Fruit fly (Drosophila melanogaster) whole organism, pupa: Measurements from ENCODE around the gene CG2975.

Experiments
- CG10348 ChIP-seq: fragments of 200-800 bp; sonication (Bioruptor generic); IDR thresholded peaks from 2 replicates; pipeline ENCODE4 v1.3.6; 2022; ENCODE audit warnings: missing biosample characterization, missing genetic modification characterization
- CG12605 ChIP-seq: fragments of 200-800 bp; sonication (Bioruptor generic); IDR thresholded peaks from 2 replicates; pipeline ENCODE4 v1.3.6; 2022; ENCODE audit warnings: missing biosample characterization, missing genetic modification characterization
- CG13204 ChIP-seq: fragments of 200-800 bp; sonication (Bioruptor generic); optimal IDR thresholded peaks from 2 replicates; lab custom pipeline; 2018; ENCODE audit warnings: missing biosample characterization, mild to moderate bottlenecking, missing genetic modification characterization, moderate library complexity
- CG14655 ChIP-seq: fragments of 200-800 bp; sonication (Bioruptor generic); optimal IDR thresholded peaks from 3 replicates; lab custom pipeline; 2017; ENCODE audit warnings: mild to moderate bottlenecking, missing biosample characterization, missing genetic modification reagents, missing genetic modification characterization
- CG15710 ChIP-seq: fragments of 200-800 bp; sonication (Bioruptor generic); optimal IDR thresholded peaks from 2 replicates; lab custom pipeline; 2018; ENCODE audit warnings: missing biosample characterization, mild to moderate bottlenecking, missing genetic modification characterization, moderate library complexity
- CG17806 ChIP-seq: fragments of 200-800 bp; sonication (Bioruptor generic); optimal IDR thresholded peaks from 2 replicates; lab custom pipeline; 2018; ENCODE audit warnings: missing biosample characterization, mild to moderate bottlenecking, missing genetic modification characterization, moderate library complexity
- CG32121 ChIP-seq: fragments of 200-800 bp; sonication (Bioruptor generic); IDR thresholded peaks from 2 replicates; pipeline ENCODE4 v1.3.6; 2022; ENCODE audit warnings: missing biosample characterization, missing genetic modification characterization
- CG34367 ChIP-seq: fragments of 200-800 bp; sonication (Bioruptor generic); optimal IDR thresholded peaks from 2 replicates; lab custom pipeline; 2018; ENCODE audit warnings: missing biosample characterization, mild to moderate bottlenecking, missing genetic modification characterization
- CG4496 ChIP-seq: fragments of 200-800 bp; sonication (Bioruptor generic); IDR thresholded peaks from 3 replicates; pipeline ENCODE4 v1.3.6; 2022; ENCODE audit warnings: missing biosample characterization, missing genetic modification characterization
- CG8159 ChIP-seq: fragments of 200-800 bp; sonication (Bioruptor generic); optimal IDR thresholded peaks from 3 replicates; lab custom pipeline; 2018; ENCODE audit warnings: missing biosample characterization, mild to moderate bottlenecking, missing genetic modification characterization, moderate library complexity
- CG8301 ChIP-seq: fragments of 200-800 bp; sonication (Bioruptor generic); optimal IDR thresholded peaks from 2 replicates; lab custom pipeline; 2018; ENCODE audit warnings: missing biosample characterization, mild to moderate bottlenecking, missing genetic modification characterization
- CG9948 ChIP-seq: fragments of 200-800 bp; sonication (Bioruptor generic); optimal IDR thresholded peaks from 2 replicates; lab custom pipeline; 2018; ENCODE audit warnings: missing biosample characterization, mild to moderate bottlenecking, missing genetic modification characterization, moderate library complexity
- D1 ChIP-seq: fragments of 200-800 bp; sonication (Bioruptor generic); optimal IDR thresholded peaks from 2 replicates; lab custom pipeline; 2018; ENCODE audit warnings: missing biosample characterization, mild to moderate bottlenecking, missing genetic modification characterization, moderate library complexity
- EcR ChIP-seq: fragments of 200-800 bp; sonication (Bioruptor generic); optimal IDR thresholded peaks from 3 replicates; lab custom pipeline; 2019; ENCODE audit warnings: missing biosample characterization, missing genetic modification characterization, mild to moderate bottlenecking, moderate library complexity, missing genetic modification reagents
- Ets98B ChIP-seq: fragments of 200-800 bp; sonication (Bioruptor generic); IDR thresholded peaks from 2 replicates; pipeline ENCODE4 v1.3.6; 2022; ENCODE audit warnings: missing biosample characterization, missing genetic modification characterization
- Pif1A ChIP-seq: fragments of 200-800 bp; sonication (Bioruptor generic); optimal IDR thresholded peaks from 3 replicates; lab custom pipeline; 2016; ENCODE audit warnings: missing biosample characterization, missing genetic modification characterization
- Pif1B ChIP-seq: fragments of 200-800 bp; sonication (Bioruptor generic); optimal IDR thresholded peaks from 3 replicates; lab custom pipeline; 2016; ENCODE audit warnings: missing biosample characterization, missing genetic modification characterization
- Snoo ChIP-seq: fragments of 200-800 bp; sonication (Bioruptor generic); optimal IDR thresholded peaks from 3 replicates; lab custom pipeline; 2017; ENCODE audit warnings: missing biosample characterization, mild to moderate bottlenecking, missing genetic modification characterization, inconsistent platforms
- fd96Ca ChIP-seq: fragments of 200-800 bp; sonication (Bioruptor generic); IDR thresholded peaks from 3 replicates; pipeline ENCODE4 v1.3.6; 2022; ENCODE audit warnings: missing biosample characterization, missing genetic modification characterization
- gl ChIP-seq: fragments of 200-800 bp; sonication (Bioruptor generic); optimal IDR thresholded peaks from 2 replicates; lab custom pipeline; 2018; ENCODE audit warnings: missing biosample characterization, mild to moderate bottlenecking, missing genetic modification characterization
- rn ChIP-seq: fragments of 200-800 bp; sonication (Bioruptor generic); IDR thresholded peaks from 2 replicates; pipeline ENCODE4 v1.3.6; 2022; ENCODE audit warnings: missing biosample characterization, missing genetic modification characterization

CG2975 gene

DNA sequence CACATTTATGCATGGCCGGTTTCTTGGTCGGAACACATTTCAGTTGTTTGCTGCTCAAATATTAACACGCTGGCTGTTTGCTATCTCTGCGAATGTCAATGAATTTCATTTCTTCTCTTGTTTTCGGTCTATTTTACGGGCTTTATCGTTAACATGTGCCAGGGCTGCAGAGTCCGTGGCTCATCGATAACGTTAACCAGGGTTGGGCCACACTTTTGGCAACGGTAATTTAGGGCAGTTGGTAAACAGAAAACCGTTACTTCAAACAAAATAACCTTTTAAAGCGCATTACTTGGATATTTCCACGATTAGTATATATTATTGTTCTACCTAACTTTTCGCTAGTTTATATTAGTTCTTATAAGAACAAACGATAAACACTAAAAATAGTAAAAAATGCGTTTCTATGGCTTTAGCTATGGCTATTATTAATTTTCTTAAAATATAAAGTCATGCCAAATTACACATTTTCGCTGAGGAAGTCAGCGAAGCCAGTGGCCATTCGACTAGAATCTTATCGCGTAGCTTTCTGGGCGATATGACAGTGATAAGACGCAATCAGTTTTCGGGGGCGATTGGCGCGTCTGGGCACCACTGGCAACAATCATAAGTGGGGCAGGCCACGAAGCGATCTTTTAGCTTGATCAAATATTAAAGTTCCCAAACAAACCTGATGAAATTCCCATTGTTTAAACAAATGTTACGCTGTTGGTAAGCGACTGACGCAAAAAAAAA, 43.2 kb downstream of the CG2975 start:
- TF ChIP-seq CG12605 (GFP tag; lab: Robert Waterston, UW) (no peak), CG34367 (no peak), CG4496 (GFP tag; lab: Robert Waterston, UW) (no peak), Pif1A (GFP tag; lab: Kevin White, UChicago) (peak; percentile 12), CG32121 (GFP tag; lab: Robert Waterston, UW) (peak; percentile 20; the same call in 1 of the 2 replicates), Snoo (tag; lab: Kevin White, UChicago) (peak; percentile 28), CG15710 (no peak), gl (tag; lab: Kevin White, UChicago) (no peak), Ets98B (no peak), EcR (GFP tag; lab: Kevin White, UChicago) (no peak), CG17806 (tag; lab: Kevin White, UChicago) (no peak), CG14655 (GFP tag; lab: Kevin White, UChicago) (no peak), CG9948 (no peak)

DNA sequence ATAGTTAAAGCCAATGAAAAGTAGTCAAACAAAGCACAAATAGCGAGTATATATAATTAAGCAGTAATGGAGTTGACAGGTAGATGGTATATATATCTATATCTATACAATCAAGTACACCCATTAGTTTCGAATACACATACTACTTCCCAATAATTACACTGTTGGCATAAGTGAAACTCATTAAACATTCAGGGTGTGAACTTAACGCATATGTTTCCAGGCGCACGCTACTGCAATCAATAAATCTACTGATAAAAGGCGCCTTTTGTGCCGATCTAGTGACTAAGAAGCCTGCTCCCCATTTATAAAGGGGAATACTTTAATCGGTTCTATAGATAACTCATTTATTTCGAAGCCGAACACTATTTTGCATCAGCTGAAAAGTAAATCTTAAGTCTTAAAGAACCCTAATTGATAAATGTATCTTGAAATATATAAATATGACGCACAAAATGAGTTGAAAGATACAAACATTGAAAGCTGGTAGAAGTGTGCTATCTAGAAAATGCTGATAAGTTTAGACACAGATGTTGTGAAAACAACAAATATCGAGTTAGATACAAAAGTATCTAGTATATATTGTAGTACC, 43.9 kb downstream of the CG2975 start:
- TF ChIP-seq CG10348 (GFP tag; lab: Robert Waterston, UW) (no peak), Ets98B (no peak), CG34367 (no peak), rn (no peak), CG14655 (GFP tag; lab: Kevin White, UChicago) (no peak), CG32121 (GFP tag; lab: Robert Waterston, UW) (no peak), CG4496 (GFP tag; lab: Robert Waterston, UW) (no peak), EcR (GFP tag; lab: Kevin White, UChicago) (no peak), Pif1A (GFP tag; lab: Kevin White, UChicago) (no peak)

DNA sequence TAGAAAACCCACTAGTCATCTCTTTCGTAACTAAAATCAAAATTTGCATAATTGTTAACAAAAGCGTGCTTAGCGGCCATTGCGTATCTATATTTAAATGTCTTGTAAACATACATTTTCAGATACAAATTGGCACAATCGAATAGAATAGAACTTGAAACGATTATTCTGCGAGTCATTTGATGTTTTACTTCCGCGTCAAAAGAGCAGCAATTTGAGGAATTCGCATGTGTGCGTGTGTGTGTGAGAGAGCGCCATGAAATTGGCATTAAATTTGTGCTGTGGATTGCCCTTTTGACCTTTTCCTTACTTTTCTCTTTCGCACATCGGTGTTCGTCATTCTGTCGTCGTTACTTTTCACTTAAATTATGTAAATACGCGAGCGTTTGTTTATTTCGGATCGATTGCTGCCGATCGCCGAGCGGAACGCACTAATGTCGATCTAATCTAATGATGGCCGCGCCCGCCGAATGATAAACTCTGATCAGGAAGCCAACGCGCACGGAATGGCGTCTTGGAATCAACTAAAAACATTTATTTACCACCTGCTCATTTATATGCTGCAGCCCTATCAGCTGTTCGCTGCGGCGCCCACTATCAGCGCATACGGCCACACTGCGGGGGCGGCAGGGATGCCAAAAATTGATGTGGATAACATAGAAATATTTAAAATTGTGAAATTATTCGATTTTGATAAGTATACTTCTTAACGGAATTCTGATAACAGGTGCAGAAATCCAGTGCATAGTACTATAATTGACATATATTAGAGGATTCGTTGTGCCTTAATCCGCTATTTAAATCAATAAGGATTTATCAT, 45.0 kb downstream of the CG2975 start:
- TF ChIP-seq CG15710 (peak; percentile 26), CG13204 (GFP tag; lab: Kevin White, UChicago) (no peak), CG8159 (tag; lab: Kevin White, UChicago) (peak; percentile 10), CG17806 (tag; lab: Kevin White, UChicago) (no peak), CG8301 (tag; lab: Kevin White, UChicago) (no peak), rn (0 out of 2 replicates have a peak, but pooled peaks have one; percentile 33), gl (tag; lab: Kevin White, UChicago) (peak; percentile 3), CG12605 (GFP tag; lab: Robert Waterston, UW) (peak; percentile 36; the same call in 1 of the 2 replicates), CG32121 (GFP tag; lab: Robert Waterston, UW) (peak; percentile 36), Ets98B (peak; percentile 32), CG4496 (GFP tag; lab: Robert Waterston, UW) (peak; percentile 53)

dm6 chr2L:2885503-2886225, 45.7 kb downstream of the CG2975 start, which contains the start of the genes NTPase and lilli:
Gene NTPase, minus strand, starts transcription at chr2L:2885850.
Gene lilli, plus strand, starts transcription at chr2L:2885929.
- peak; percentile 7; the same call in 1 of the 2 replicates for TF ChIP-seq CG12605 (GFP tag; lab: Robert Waterston, UW)
- TF ChIP-seq Ets98B, result peak; percentile 25; the same call in 1 of the 2 replicates
- no peak for TF ChIP-seq CG17806 (tag; lab: Kevin White, UChicago)
- no peak for TF ChIP-seq CG8301 (tag; lab: Kevin White, UChicago)
- TF ChIP-seq rn, result no peak
- peak; percentile 38 for TF ChIP-seq CG14655 (GFP tag; lab: Kevin White, UChicago)
- no peak for TF ChIP-seq CG34367
- TF ChIP-seq Pif1A (GFP tag; lab: Kevin White, UChicago), result peak; percentile 53
- TF ChIP-seq fd96Ca (GFP tag; lab: Robert Waterston, UW), result peak; percentile 75; the same call in 2 of the 3 replicates
- TF ChIP-seq CG32121 (GFP tag; lab: Robert Waterston, UW), result no peak
- TF ChIP-seq D1, result no peak
- no peak for TF ChIP-seq CG13204 (GFP tag; lab: Kevin White, UChicago)
- TF ChIP-seq CG4496 (GFP tag; lab: Robert Waterston, UW), result peak; percentile 73; the same call in 2 of the 3 replicates
- TF ChIP-seq CG10348 (GFP tag; lab: Robert Waterston, UW), result no peak
- no peak for TF ChIP-seq gl (tag; lab: Kevin White, UChicago)
- no peak for TF ChIP-seq CG9948
- peak; percentile 28 for TF ChIP-seq Pif1B (GFP tag; lab: Kevin White, UChicago)
- no peak for TF ChIP-seq Snoo (tag; lab: Kevin White, UChicago)
- TF ChIP-seq CG8159 (tag; lab: Kevin White, UChicago), result peak; percentile 5
- no peak for TF ChIP-seq CG15710
- TF ChIP-seq EcR (GFP tag; lab: Kevin White, UChicago), result peak; percentile 17
- TF ChIP-seq, all 21 proteins: peak for 9

- TF ChIP-seq CG12605 (GFP tag; lab: Robert Waterston, UW) (no peak), Snoo (tag; lab: Kevin White, UChicago) (no peak), CG34367 (no peak)
Observed at dm6 chr2L:2886226-2886569, 46.3 kb downstream of the CG2975 start.
